Worm (Caenorhabditis elegans): Measurements from ENCODE around the gene aipr-1.

Gene aipr-1

ce11 chrII:6561300-6561699 lies 32.8 kb downstream of the aipr-1 start, which contains the start of gene F18C5.10 (continued):
- TF ChIP-seq ama-1 (optimal IDR thresholded peaks at IDR 0.05) (peak; percentile 79), dve-1 (tag; optimal IDR thresholded peaks at IDR 0.05; ENCODE audit: insufficient read depth) (peak; percentile 18), hlh-11 (tag; optimal IDR thresholded peaks at IDR 0.05) (peak; percentile 10), ceh-62 (tag; optimal IDR thresholded peaks at IDR 0.05) (no peak), dmd-6 (GFP tag; IDR thresholded peaks at IDR 0.05) (0 out of 2 replicates have a peak, but pooled peaks have one; percentile 12), zag-1 (tag; optimal IDR thresholded peaks at IDR 0.05) (no peak), attf-4 (tag; optimal IDR thresholded peaks at IDR 0.05) (no peak), spr-1 (tag; optimal IDR thresholded peaks at IDR 0.05) (no peak), lim-7 (GFP tag; IDR thresholded peaks at IDR 0.05) (no peak)

ce11 chrII:6560291-6560690 lies 33.8 kb downstream of the aipr-1 start:
- peak in 1 of 2 experiments; percentile 67 for TF ChIP-seq unc-62 (GFP tag; optimal IDR thresholded peaks at IDR 0.05 in 1 of 2)
- TF ChIP-seq unc-62 (tag; optimal IDR thresholded peaks at IDR 0.05) = no peak
- no peak for TF ChIP-seq nhr-77 (tag; optimal IDR thresholded peaks at IDR 0.05)
- TF ChIP-seq nhr-28 (tag; optimal IDR thresholded peaks at IDR 0.05) = no peak
- peak; percentile 74 for TF ChIP-seq aha-1 (tag)

- no peak for TF ChIP-seq ztf-11 (tag; optimal IDR thresholded peaks at IDR 0.05)
- TF ChIP-seq nhr-77 (tag; optimal IDR thresholded peaks at IDR 0.05) = no peak
- peak in 1 of 2 experiments; percentile 23 for TF ChIP-seq daf-16 (GFP tag; optimal IDR thresholded peaks at IDR 0.05)
- TF ChIP-seq daf-16 (tag; optimal IDR thresholded peaks at IDR 0.05) = no peak
- 0 out of 2 replicates have a peak, but pooled peaks have one; percentile 15 for TF ChIP-seq zfp-3 (GFP tag; conservative IDR thresholded peaks at IDR 0.05)
Observed at ce11 chrII:6558887-6559286, 35.2 kb downstream of the aipr-1 start.

- no peak for TF ChIP-seq Y75B8A.6 (GFP tag; IDR thresholded peaks at IDR 0.05)
- TF ChIP-seq aly-2 (tag; optimal IDR thresholded peaks at IDR 0.05) = no peak
- TF ChIP-seq ceh-32 (tag; optimal IDR thresholded peaks at IDR 0.05; ENCODE audit: poor library complexity) = no peak
- TF ChIP-seq rbr-2 (tag; optimal IDR thresholded peaks at IDR 0.05) = no peak
- TF ChIP-seq mxl-2 (GFP tag; conservative IDR thresholded peaks at IDR 0.05) = no peak
- no peak for TF ChIP-seq tra-1 (GFP tag; IDR thresholded peaks at IDR 0.05)
- TF ChIP-seq F10B5.3 (tag; optimal IDR thresholded peaks at IDR 0.05) = no peak
- TF ChIP-seq hlh-30 (tag; optimal IDR thresholded peaks at IDR 0.05; ENCODE audit: insufficient read depth) = no peak
- no peak for TF ChIP-seq nhr-42 (GFP tag; IDR thresholded peaks at IDR 0.05)
Observed at ce11 chrII:6554677-6555076, 39.4 kb downstream of the aipr-1 start, which contains the start of gene wrn-1. Gene wrn-1 (plus strand): TSS chrII:6554977.

ce11 chrII:6544842-6545410 lies 49.1 kb downstream of the aipr-1 start, which contains the start of gene lron-15:
Gene lron-15 (minus strand): TSS chrII:6544892.
- TF ChIP-seq tra-1 (GFP tag; IDR thresholded peaks at IDR 0.05) = no peak
- no peak for TF ChIP-seq attf-4 (tag; optimal IDR thresholded peaks at IDR 0.05)
- TF ChIP-seq Y105C5A.15 (GFP tag; IDR thresholded peaks at IDR 0.05) = no peak
- no peak for TF ChIP-seq mep-1 (tag; optimal IDR thresholded peaks at IDR 0.05)
- no peak for TF ChIP-seq hmg-1.1 (GFP tag; IDR thresholded peaks at IDR 0.05)
- TF ChIP-seq madf-9 (GFP tag; conservative IDR thresholded peaks at IDR 0.05) = no peak
- TF ChIP-seq snpc-4 (tag; optimal IDR thresholded peaks at IDR 0.05) = no peak
- TF ChIP-seq spr-3 (GFP tag; optimal IDR thresholded peaks at IDR 0.05) = no peak
- TF ChIP-seq nhr-77 (tag; optimal IDR thresholded peaks at IDR 0.05) = no peak
